Fruit fly (Drosophila melanogaster): Measurements from ENCODE around the gene aus.

DNA sequence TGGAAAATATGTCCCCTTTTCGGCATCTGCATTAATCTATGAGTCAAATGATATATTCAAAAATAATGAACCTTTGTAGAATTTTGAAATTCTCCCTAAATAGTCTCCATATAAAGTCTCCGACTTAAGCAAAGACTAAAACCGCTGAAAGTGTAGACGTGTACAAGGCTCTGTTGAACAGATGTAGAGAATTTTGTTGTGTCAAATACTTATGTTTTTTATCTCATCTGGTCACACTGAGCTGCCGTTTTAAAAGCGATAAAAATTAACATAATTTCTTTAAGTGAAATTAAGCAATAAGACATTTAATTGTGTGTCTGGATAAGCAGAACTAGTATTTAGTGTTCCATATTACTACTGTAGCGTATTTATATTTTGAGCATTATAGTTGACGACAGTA, 36.7 kb upstream of the aus start:
- no peak for TF ChIP-seq Six4 (GFP tag; optimal IDR thresholded peaks at IDR 0.05)
- TF ChIP-seq CG31441 (GFP tag; IDR thresholded peaks at IDR 0.05) = no peak
- TF ChIP-seq gro (GFP tag; optimal IDR thresholded peaks at IDR 0.05) = no peak
- no peak for TF ChIP-seq h (optimal IDR thresholded peaks at IDR 0.05)
- TF ChIP-seq pho (GFP tag; optimal IDR thresholded peaks at IDR 0.05) = no peak
- TF ChIP-seq p53 (GFP tag; optimal IDR thresholded peaks at IDR 0.05) = no peak
- peak in 1 of 2 experiments; percentile 22 for TF ChIP-seq insv (GFP tag; optimal IDR thresholded peaks at IDR 0.05)
- no peak for TF ChIP-seq CG12769 (tag; optimal IDR thresholded peaks at IDR 0.05)
- no peak for TF ChIP-seq Trl (optimal IDR thresholded peaks at IDR 0.05)
- no peak for TF ChIP-seq Trl (GFP tag; optimal IDR thresholded peaks at IDR 0.05)
- no peak for TF ChIP-seq CG3838 (GFP tag; optimal IDR thresholded peaks at IDR 0.05)
- TF ChIP-seq CG15011 (GFP tag; optimal IDR thresholded peaks at IDR 0.05) = no peak
- TF ChIP-seq kay (GFP tag; optimal IDR thresholded peaks at IDR 0.05) = no peak
- no peak for TF ChIP-seq CG2875 (GFP tag; optimal IDR thresholded peaks at IDR 0.05)
- no peak for TF ChIP-seq Dip2 (GFP tag; IDR thresholded peaks at IDR 0.05)

Data from whole organism, embryonic.